Fruit fly (Drosophila melanogaster) whole organism, embryonic: ENCODE measurements around the gene CG6149.
A peak's percentile ranks its signal among the peaks of the same experiment; 100 is the strongest.

ENCODE experiments used
- CG10147 ChIP-seq: fragments of 200-800 bp; sonication (Bioruptor generic); optimal IDR thresholded peaks from 2 replicates; lab custom pipeline; 2019; ENCODE audit warnings: missing biosample characterization, mild to moderate bottlenecking, missing genetic modification characterization, moderate library complexity
- CG10979 ChIP-seq: fragments of 200-800 bp; sonication (Bioruptor generic); optimal IDR thresholded peaks from 2 replicates; lab custom pipeline; 2018; ENCODE audit warnings: missing biosample characterization, mild to moderate bottlenecking, missing genetic modification characterization, moderate library complexity
- CG11093 ChIP-seq: fragments of 200-800 bp; sonication (Bioruptor generic); IDR thresholded peaks from 3 replicates; pipeline ENCODE4 v1.3.6; 2022; ENCODE audit warnings: missing biosample characterization, missing genetic modification characterization
- CG11695 ChIP-seq: fragments of 200-800 bp; sonication (Bioruptor generic); IDR thresholded peaks from 3 replicates; pipeline ENCODE4 v1.3.6; 2022; ENCODE audit warnings: missing biosample characterization, missing genetic modification characterization
- CG13775 ChIP-seq: fragments of 200-800 bp; sonication (Bioruptor generic); optimal IDR thresholded peaks from 3 replicates; lab custom pipeline; 2017; ENCODE audit warnings: missing biosample characterization, mild to moderate bottlenecking, missing genetic modification characterization
- CG14860 ChIP-seq: fragments of 200-800 bp; sonication (Bioruptor generic); IDR thresholded peaks from 3 replicates; pipeline ENCODE4 v1.3.6; 2022; ENCODE audit warnings: missing biosample characterization, missing genetic modification characterization; ENCODE audit not compliant: partially characterized antibody
- CG1602 ChIP-seq: fragments of 200-800 bp; sonication (Bioruptor generic); optimal IDR thresholded peaks from 3 replicates; lab custom pipeline; 2016; ENCODE audit warnings: missing biosample characterization, missing genetic modification characterization
- CG1603 ChIP-seq: fragments of 200-800 bp; sonication (Bioruptor generic); optimal IDR thresholded peaks from 2 replicates; lab custom pipeline; 2019; ENCODE audit warnings: missing biosample characterization, mild to moderate bottlenecking, missing genetic modification characterization, moderate library complexity
- CG16813 ChIP-seq: fragments of 200-800 bp; sonication (Bioruptor generic); IDR thresholded peaks from 3 replicates; pipeline ENCODE4 v1.3.6; 2022; ENCODE audit warnings: missing biosample characterization, missing genetic modification characterization; ENCODE audit not compliant: partially characterized antibody
- CG17359 ChIP-seq: fragments of 200-800 bp; sonication (Bioruptor generic); optimal IDR thresholded peaks from 3 replicates; lab custom pipeline; 2018; ENCODE audit warnings: missing biosample characterization, mild to moderate bottlenecking, missing genetic modification characterization, moderate library complexity
- CG17385 ChIP-seq: fragments of 200-800 bp; sonication (Bioruptor generic); optimal IDR thresholded peaks from 3 replicates; lab custom pipeline; 2018; ENCODE audit warnings: missing biosample characterization, mild to moderate bottlenecking, missing genetic modification characterization
- CG18262 ChIP-seq: fragments of 200-800 bp; optimal IDR thresholded peaks from 3 replicates; lab custom pipeline; 2019; ENCODE audit warnings: missing biosample characterization, mild to moderate bottlenecking, missing genetic modification characterization, moderate library complexity
- CG18599 ChIP-seq: fragments of 200-800 bp; sonication (Bioruptor generic); optimal IDR thresholded peaks from 3 replicates; lab custom pipeline; 2017; ENCODE audit warnings: missing biosample characterization, missing genetic modification characterization, mild to moderate bottlenecking, moderate library complexity, missing genetic modification reagents
- CG2120 ChIP-seq: fragments of 200-800 bp; sonication (Bioruptor generic); optimal IDR thresholded peaks from 3 replicates; lab custom pipeline; 2016; ENCODE audit warnings: missing biosample characterization, missing genetic modification characterization
- CG2678 ChIP-seq: fragments of 200-800 bp; sonication (Bioruptor generic); optimal IDR thresholded peaks from 3 replicates; lab custom pipeline; 2019; ENCODE audit warnings: missing biosample characterization, mild to moderate bottlenecking, missing genetic modification characterization, moderate library complexity
- CG2712 ChIP-seq: fragments of 200-800 bp; optimal IDR thresholded peaks from 3 replicates; lab custom pipeline; 2019; ENCODE audit warnings: missing biosample characterization, mild to moderate bottlenecking, missing genetic modification characterization, moderate library complexity
- CG32532 ChIP-seq: fragments of 200-800 bp; sonication (Bioruptor generic); IDR thresholded peaks from 2 replicates; pipeline ENCODE4 v1.3.6; 2022; ENCODE audit warnings: missing biosample characterization, missing genetic modification characterization
- CG34422 ChIP-seq: fragments of 200-800 bp; sonication (Bioruptor generic); IDR thresholded peaks from 3 replicates; pipeline ENCODE4 v1.3.6; 2022; ENCODE audit warnings: missing biosample characterization, missing genetic modification characterization
- CG43689 ChIP-seq: fragments of 200-800 bp; sonication (Bioruptor generic); IDR thresholded peaks from 2 replicates; pipeline ENCODE4 v1.3.6; 2022; ENCODE audit warnings: missing biosample characterization, missing genetic modification characterization
- CG5245 ChIP-seq: fragments of 200-800 bp; sonication (Bioruptor generic); optimal IDR thresholded peaks from 3 replicates; lab custom pipeline; 2016; ENCODE audit warnings: missing biosample characterization, missing genetic modification characterization
- CG6254 ChIP-seq: fragments of 200-800 bp; sonication (Bioruptor generic); optimal IDR thresholded peaks from 3 replicates; lab custom pipeline; 2017; ENCODE audit warnings: mild to moderate bottlenecking, missing biosample characterization, missing genetic modification reagents, missing genetic modification characterization
- CG6791 ChIP-seq: fragments of 200-800 bp; sonication (Bioruptor generic); IDR thresholded peaks from 3 replicates; pipeline ENCODE4 v1.3.6; 2022; ENCODE audit warnings: missing biosample characterization, missing genetic modification characterization; ENCODE audit not compliant: partially characterized antibody
- CG7357 ChIP-seq: fragments of 200-800 bp; sonication (Bioruptor generic); IDR thresholded peaks from 3 replicates; pipeline ENCODE4 v1.3.6; 2022; ENCODE audit warnings: missing biosample characterization, missing genetic modification characterization
- CG7372 ChIP-seq: fragments of 200-800 bp; sonication (Bioruptor generic); IDR thresholded peaks from 2 replicates; pipeline ENCODE4 v1.3.6; 2022; ENCODE audit warnings: missing biosample characterization, missing genetic modification characterization
- CG8359 ChIP-seq: fragments of 200-800 bp; sonication (Bioruptor generic); optimal IDR thresholded peaks from 2 replicates; lab custom pipeline; 2017; ENCODE audit warnings: missing biosample characterization, mild to moderate bottlenecking, missing genetic modification characterization, borderline replicate concordance
- CG8388 ChIP-seq: fragments of 200-800 bp; sonication (Bioruptor generic); optimal IDR thresholded peaks from 2 replicates; lab custom pipeline; 2019; ENCODE audit warnings: missing biosample characterization, mild to moderate bottlenecking, missing genetic modification characterization, moderate library complexity
- CG8924 ChIP-seq: fragments of 200-800 bp; optimal IDR thresholded peaks from 3 replicates; lab custom pipeline; 2019; ENCODE audit warnings: missing biosample characterization, mild to moderate bottlenecking, missing genetic modification characterization, moderate library complexity
- Dad ChIP-seq: fragments of 200-800 bp; sonication (Bioruptor generic); optimal IDR thresholded peaks from 3 replicates; lab custom pipeline; 2016; ENCODE audit warnings: missing biosample characterization, missing genetic modification characterization
- Gsc ChIP-seq: fragments of 200-800 bp; sonication (Bioruptor generic); IDR thresholded peaks from 2 replicates; pipeline ENCODE4 v1.3.6; 2022; ENCODE audit warnings: missing biosample characterization, missing genetic modification characterization
- Hr3 ChIP-seq: fragments of 200-800 bp; sonication (Bioruptor generic); optimal IDR thresholded peaks from 3 replicates; lab custom pipeline; 2016; ENCODE audit warnings: missing biosample characterization, missing genetic modification characterization
- Lpt ChIP-seq: fragments of >200 bp; optimal IDR thresholded peaks from 2 replicates; lab custom pipeline; 2018; ENCODE audit warnings: missing biosample characterization, missing genetic modification characterization
- Oli ChIP-seq: fragments of 200-800 bp; sonication (Bioruptor generic); optimal IDR thresholded peaks from 2 replicates; lab custom pipeline; 2018; ENCODE audit warnings: missing biosample characterization, mild to moderate bottlenecking, missing genetic modification characterization, moderate library complexity
- Pdp1 ChIP-seq, 2 experiments: fragments of 200-800 bp; sonication (Bioruptor generic); optimal IDR thresholded peaks; 3 replicates each; lab custom pipeline; 2016; ENCODE audit warnings: missing biosample characterization in 2 of 2, missing genetic modification characterization in 2 of 2, mild to moderate bottlenecking in 1 of 2, moderate library complexity in 1 of 2
- Sry-δ ChIP-seq: fragments of 200-800 bp; sonication (Bioruptor generic); optimal IDR thresholded peaks from 2 replicates; lab custom pipeline; 2016; ENCODE audit warnings: missing biosample characterization, missing genetic modification characterization
- Usf ChIP-seq: fragments of 200-800 bp; sonication (Bioruptor generic); optimal IDR thresholded peaks from 2 replicates; lab custom pipeline; 2017; ENCODE audit warnings: missing genotype, missing biosample characterization, missing genetic modification characterization
- dmrt99B ChIP-seq: fragments of 200-800 bp; sonication (Bioruptor generic); optimal IDR thresholded peaks from 2 replicates; lab custom pipeline; 2018; ENCODE audit warnings: missing biosample characterization, mild to moderate bottlenecking, missing genetic modification characterization, moderate library complexity
- dpn ChIP-seq, 2 experiments: fragments of 200-800 bp; sonication (Bioruptor generic); optimal IDR thresholded peaks; 3 replicates each; lab custom pipeline; 2016; ENCODE audit warnings: missing biosample characterization in 2 of 2, missing genetic modification characterization in 2 of 2
- gfzf ChIP-seq: fragments of 200-800 bp; sonication (Bioruptor generic); optimal IDR thresholded peaks from 2 replicates; lab custom pipeline; 2016; ENCODE audit warnings: missing biosample characterization, mild to moderate bottlenecking, missing genetic modification characterization, moderate library complexity
- grau ChIP-seq: fragments of 200-800 bp; optimal IDR thresholded peaks from 3 replicates; lab custom pipeline; 2019; ENCODE audit warnings: missing biosample characterization, mild to moderate bottlenecking, missing genetic modification characterization, moderate library complexity
- hkb ChIP-seq, 2 experiments: fragments of 200-800 bp in 1 of 2; fragments of >200 bp in 1 of 2; sonication (Bioruptor generic) in 1 of 2; IDR thresholded peaks in 1 of 2; optimal IDR thresholded peaks in 1 of 2; 2 replicates each; pipeline versions ENCODE4 v1.3.6 to Lab custom; 2017 to 2022; ENCODE audit warnings: missing biosample characterization in 1 of 2, missing genetic modification characterization in 1 of 2
- hth ChIP-seq: fragments of >200 bp; optimal IDR thresholded peaks from 2 replicates; lab custom pipeline; 2017; ENCODE audit warnings: inconsistent platforms
- kay ChIP-seq: fragments of 200-800 bp; sonication (Bioruptor generic); optimal IDR thresholded peaks from 2 replicates; lab custom pipeline; 2016; ENCODE audit warnings: missing biosample characterization, missing genetic modification characterization
- kni ChIP-seq: fragments of 200-800 bp; sonication (Bioruptor generic); optimal IDR thresholded peaks from 3 replicates; lab custom pipeline; 2017; ENCODE audit warnings: mild to moderate bottlenecking, missing biosample characterization, missing genetic modification reagents, missing genetic modification characterization
- lola ChIP-seq, 3 experiments: fragments of >200 bp in 2 of 3; fragments of 200-800 bp in 1 of 3; sonication (Bioruptor generic) in 1 of 3; optimal IDR thresholded peaks; 2 replicates each; lab custom pipeline; 2017 to 2019; ENCODE audit warnings: missing biosample characterization in 3 of 3, missing genetic modification characterization in 3 of 3, mild to moderate bottlenecking in 1 of 3, moderate library complexity in 1 of 3
- mam ChIP-seq: fragments of 200-800 bp; sonication (Bioruptor generic); optimal IDR thresholded peaks from 3 replicates; lab custom pipeline; 2016; ENCODE audit warnings: missing biosample characterization, missing genetic modification characterization
- org-1 ChIP-seq: fragments of 200-800 bp; sonication (Bioruptor generic); optimal IDR thresholded peaks from 2 replicates; lab custom pipeline; 2017; ENCODE audit warnings: missing biosample characterization, missing genetic modification characterization
- tap ChIP-seq: fragments of 200-800 bp; optimal IDR thresholded peaks from 3 replicates; lab custom pipeline; 2019; ENCODE audit warnings: missing biosample characterization, mild to moderate bottlenecking, missing genetic modification characterization, moderate library complexity
- ttk ChIP-seq: fragments of 200-800 bp; sonication (Bioruptor generic); IDR thresholded peaks from 2 replicates; pipeline ENCODE4 v2.1.2; 2022; ENCODE audit warnings: missing biosample characterization, missing genetic modification characterization

CG6149 gene

DNA sequence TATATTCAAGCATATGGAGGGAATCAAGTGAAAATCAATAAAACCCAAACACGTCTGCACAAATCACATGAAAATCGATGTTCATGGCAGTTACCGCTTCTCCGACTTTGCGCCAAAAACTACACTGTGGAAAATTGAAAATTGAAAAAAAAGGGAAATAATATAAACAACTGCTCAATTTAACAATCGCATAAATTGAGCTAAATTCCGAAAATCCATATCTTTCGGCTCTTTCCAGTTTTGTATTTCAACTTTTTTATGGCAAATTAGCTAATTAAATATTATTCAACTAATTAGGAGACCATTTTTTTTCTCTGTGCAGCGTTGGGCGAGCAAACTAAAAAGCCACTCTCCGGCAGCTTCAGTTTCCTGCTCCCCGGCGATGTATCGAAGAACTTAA lies 49.2 kb upstream of the CG6149 start (continued):
- TF ChIP-seq CG5245: peak; percentile 31
- TF ChIP-seq Dad (GFP tag; lab: Kevin White, UChicago): no peak
- no peak for TF ChIP-seq gfzf (GFP tag; lab: Kevin White, UChicago)
- TF ChIP-seq CG7357 (GFP tag; lab: Robert Waterston, UW): no peak
- no peak for TF ChIP-seq Gsc (GFP tag; lab: Robert Waterston, UW)
- peak; percentile 62 for TF ChIP-seq CG2678 (tag; lab: Kevin White, UChicago)
- no peak for TF ChIP-seq CG34422 (GFP tag; lab: Robert Waterston, UW)
- no peak for TF ChIP-seq CG16813
- TF ChIP-seq grau (tag; lab: Kevin White, UChicago): peak; percentile 6
- peak in 1 of 2 experiments; percentile 10 for TF ChIP-seq dpn (GFP tag; optimal IDR thresholded peaks at IDR 0.05; lab: Kevin White, UChicago)
- TF ChIP-seq hth: no peak
- TF ChIP-seq CG8388 (GFP tag; lab: Kevin White, UChicago): peak; percentile 27

DNA sequence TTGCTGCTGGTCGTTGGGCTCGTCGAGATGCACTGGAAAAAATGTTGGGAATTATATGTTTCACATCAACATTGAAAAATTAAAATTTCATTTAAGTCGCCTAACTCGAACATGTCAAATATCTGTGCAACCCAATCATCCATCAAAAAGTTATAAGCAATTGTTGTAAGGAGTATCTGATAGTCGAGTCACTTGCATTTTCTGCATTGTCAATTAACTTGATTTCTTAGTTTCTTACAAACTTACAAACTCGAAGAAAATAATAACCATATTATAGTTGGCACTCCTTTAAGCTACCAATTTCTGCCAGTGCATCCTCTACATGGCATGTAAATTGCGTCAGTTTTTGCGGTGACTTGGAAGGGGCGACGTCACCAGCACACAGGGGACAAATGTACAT lies 47.9 kb upstream of the CG6149 start:
- peak; percentile 65 for TF ChIP-seq CG10979 (tag; lab: Kevin White, UChicago)
- TF ChIP-seq CG11093 (GFP tag; lab: Robert Waterston, UW): 0 out of 3 replicates have a peak, but pooled peaks have one; percentile 28
- TF ChIP-seq CG32532 (GFP tag; lab: Robert Waterston, UW): 0 out of 2 replicates have a peak, but pooled peaks have one; percentile 11
- TF ChIP-seq ttk (GFP tag; lab: Robert Waterston, UW): 0 out of 2 replicates have a peak, but pooled peaks have one; percentile 8
- TF ChIP-seq CG17359 (tag; lab: Kevin White, UChicago): peak; percentile 14
- TF ChIP-seq Usf (GFP tag; lab: Kevin White, UChicago): peak; percentile 18
- no peak for TF ChIP-seq Lpt
- peak; percentile 45 for TF ChIP-seq CG8924 (tag; lab: Kevin White, UChicago)
- peak; percentile 17 for TF ChIP-seq CG8359 (GFP tag; lab: Kevin White, UChicago)
- peak; percentile 14 for TF ChIP-seq tap (tag; lab: Kevin White, UChicago)
- 0 out of 3 replicates have a peak, but pooled peaks have one; percentile 37 for TF ChIP-seq CG11695 (GFP tag; lab: Robert Waterston, UW)
- no peak for TF ChIP-seq CG10147 (GFP tag; lab: Kevin White, UChicago)
- TF ChIP-seq kni (GFP tag; lab: Kevin White, UChicago): no peak
- peak; percentile 54 for TF ChIP-seq CG1602 (GFP tag; lab: Kevin White, UChicago)
- TF ChIP-seq Pdp1 (GFP tag; optimal IDR thresholded peaks at IDR 0.05; lab: Kevin White, UChicago): peak; percentile 7 to 40
- TF ChIP-seq dmrt99B (tag; lab: Kevin White, UChicago): peak; percentile 57
- peak; percentile 70 for TF ChIP-seq CG18262 (tag; lab: Kevin White, UChicago)
- no peak for TF ChIP-seq hkb (optimal IDR thresholded peaks at IDR 0.05; lab: Kevin White, UChicago)
- peak; percentile 33; the same call in 1 of the 2 replicates for TF ChIP-seq hkb (GFP tag; IDR thresholded peaks at IDR 0.05; lab: Robert Waterston, UW)
- no peak for TF ChIP-seq kay (GFP tag; lab: Kevin White, UChicago)
- peak; percentile 19 for TF ChIP-seq Hr3
- TF ChIP-seq grau (tag; lab: Kevin White, UChicago): peak; percentile 54
- peak; percentile 33 for TF ChIP-seq org-1 (GFP tag; lab: Kevin White, UChicago)
- peak in 1 of 3 experiments; percentile 29 for TF ChIP-seq lola (GFP tag; optimal IDR thresholded peaks at IDR 0.05; lab: Kevin White, UChicago)
- 0 out of 3 replicates have a peak, but pooled peaks have one; percentile 52 for TF ChIP-seq CG6791 (GFP tag; lab: Robert Waterston, UW)
- TF ChIP-seq mam (GFP tag; lab: Kevin White, UChicago): peak; percentile 43
- peak; percentile 56 for TF ChIP-seq CG18599 (GFP tag; lab: Kevin White, UChicago)
- TF ChIP-seq CG14860 (GFP tag; lab: Robert Waterston, UW): no peak; the same call in 2 of the 3 replicates
- peak; percentile 50 for TF ChIP-seq CG2120 (GFP tag; lab: Kevin White, UChicago)
- TF ChIP-seq CG13775 (GFP tag; lab: Kevin White, UChicago): peak; percentile 31
- TF ChIP-seq CG17385 (GFP tag; lab: Kevin White, UChicago): peak; percentile 27
- TF ChIP-seq CG6254: peak; percentile 27
- TF ChIP-seq CG2712 (tag; lab: Kevin White, UChicago): peak; percentile 68
- 0 out of 2 replicates have a peak, but pooled peaks have one; percentile 9 for TF ChIP-seq CG7372 (GFP tag; lab: Robert Waterston, UW)
- TF ChIP-seq CG1603: peak; percentile 53
- no peak for TF ChIP-seq CG43689 (GFP tag; lab: Robert Waterston, UW)
- TF ChIP-seq Sry-δ: peak; percentile 10
- peak; percentile 37 for TF ChIP-seq Oli (tag; lab: Kevin White, UChicago)
